Fruit fly (Drosophila melanogaster): Measurements from ENCODE around the gene CG14374.
A peak's percentile ranks its signal among the peaks of the same experiment; 100 is the strongest.

CG14374 gene

DNA sequence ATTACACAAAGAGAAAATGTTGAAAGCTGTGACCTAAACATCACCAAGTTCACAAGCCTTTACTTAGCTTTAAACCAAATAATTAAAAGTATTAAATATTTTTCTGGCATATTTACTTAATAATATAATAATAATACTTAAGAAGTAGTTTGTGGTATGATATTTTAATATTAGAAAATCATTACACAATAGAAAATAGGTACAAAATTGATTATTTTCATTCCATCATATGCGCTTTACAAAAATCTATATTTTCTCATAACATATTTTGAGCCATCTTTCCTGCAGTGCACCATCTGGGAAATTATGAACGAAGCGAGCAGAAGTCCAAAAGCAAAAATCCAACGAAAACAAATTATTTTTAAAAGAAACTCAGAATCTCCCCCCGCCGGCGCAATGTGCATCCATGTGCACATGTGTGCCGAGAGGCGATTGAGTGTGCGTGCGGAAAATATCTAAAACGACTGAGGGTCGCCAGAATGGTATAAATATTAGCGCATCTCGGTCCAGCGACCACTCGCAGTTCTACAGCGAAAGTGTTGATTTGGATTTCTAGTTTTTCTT is 28.6 kb upstream of the CG14374 start, which contains the start of gene Act87E (continued):
- TF ChIP-seq CG10979 (tag; optimal IDR thresholded peaks at IDR 0.05) (peak; percentile 89), CG9727 (GFP tag; optimal IDR thresholded peaks at IDR 0.05) (peak; percentile 82), sc (optimal IDR thresholded peaks at IDR 0.05) (no peak), sc (GFP tag; optimal IDR thresholded peaks at IDR 0.05) (peak; percentile 47), CG4424 (GFP tag; optimal IDR thresholded peaks at IDR 0.05) (peak; percentile 52), Dref (GFP tag; IDR thresholded peaks at IDR 0.05) (no peak), hbn (GFP tag; IDR thresholded peaks at IDR 0.05; ENCODE audit: partially characterized antibody) (no peak), Mad (GFP tag; optimal IDR thresholded peaks at IDR 0.05) (no peak), CG2116 (GFP tag; optimal IDR thresholded peaks at IDR 0.05) (peak; percentile 7), ewg (GFP tag; optimal IDR thresholded peaks at IDR 0.05) (peak; percentile 53), disco-r (GFP tag; optimal IDR thresholded peaks at IDR 0.05) (no peak), ERR (GFP tag; optimal IDR thresholded peaks at IDR 0.05) (no peak), CG3995 (GFP tag; optimal IDR thresholded peaks at IDR 0.05) (no peak), CG2202 (tag; optimal IDR thresholded peaks at IDR 0.05) (peak; percentile 42), abd-A (tag; optimal IDR thresholded peaks at IDR 0.05) (no peak), grn (GFP tag; optimal IDR thresholded peaks at IDR 0.05) (no peak), CG11696 (GFP tag; IDR thresholded peaks at IDR 0.05) (no peak), sob (GFP tag; IDR thresholded peaks at IDR 0.05) (no peak), Six4 (GFP tag; optimal IDR thresholded peaks at IDR 0.05) (peak; percentile 40), Ets65A (GFP tag) (no peak), fu2 (GFP tag; optimal IDR thresholded peaks at IDR 0.05) (no peak), tgo (GFP tag; IDR thresholded peaks at IDR 0.05) (peak; percentile 44; the same call in 1 of the 3 replicates), CG33213 (GFP tag; optimal IDR thresholded peaks at IDR 0.05) (no peak), ara (GFP tag; IDR thresholded peaks at IDR 0.05) (peak; percentile 68), toy (GFP tag; IDR thresholded peaks at IDR 0.05) (no peak), Aef1 (GFP tag; IDR thresholded peaks at IDR 0.05) (0 out of 3 replicates have a peak, but pooled peaks have one; percentile 30), Rx (GFP tag; IDR thresholded peaks at IDR 0.05) (no peak), Atf3 (GFP tag; optimal IDR thresholded peaks at IDR 0.05) (no peak), CG11456 (GFP tag; IDR thresholded peaks at IDR 0.05) (no peak), fd96Cb (tag; optimal IDR thresholded peaks at IDR 0.05) (peak; percentile 75), CG17802 (tag; optimal IDR thresholded peaks at IDR 0.05) (no peak), kni (GFP tag; optimal IDR thresholded peaks at IDR 0.05) (no peak), CG14050 (GFP tag; IDR thresholded peaks at IDR 0.05) (no peak), Lhr (GFP tag; optimal IDR thresholded peaks at IDR 0.05) (no peak), tll (GFP tag; optimal IDR thresholded peaks at IDR 0.05) (no peak), Awh (GFP tag; IDR thresholded peaks at IDR 0.05) (no peak), CG31224 (GFP tag; IDR thresholded peaks at IDR 0.05) (0 out of 2 replicates have a peak, but pooled peaks have one; percentile 8), nerfin-2 (GFP tag; IDR thresholded peaks at IDR 0.05; ENCODE audit: partially characterized antibody) (no peak), Oli (tag; optimal IDR thresholded peaks at IDR 0.05) (peak; percentile 75), Fer1 (GFP tag; optimal IDR thresholded peaks at IDR 0.05) (no peak), CkIIα-i1 (GFP tag; IDR thresholded peaks at IDR 0.05) (no peak), gem (tag; optimal IDR thresholded peaks at IDR 0.05) (peak; percentile 87), CG33557 (GFP tag; optimal IDR thresholded peaks at IDR 0.05) (peak; percentile 69), kah (GFP tag; optimal IDR thresholded peaks at IDR 0.05) (peak; percentile 33), trem (tag; optimal IDR thresholded peaks at IDR 0.05) (peak; percentile 64), CTCF (GFP tag; optimal IDR thresholded peaks at IDR 0.05) (no peak), tap (tag; optimal IDR thresholded peaks at IDR 0.05) (peak; percentile 57), seq (GFP tag; IDR thresholded peaks at IDR 0.05) (no peak), sqz (GFP tag; optimal IDR thresholded peaks at IDR 0.05) (peak; percentile 50), D19A (tag; optimal IDR thresholded peaks at IDR 0.05) (peak; percentile 81), CG18599 (GFP tag; optimal IDR thresholded peaks at IDR 0.05) (peak; percentile 16), CG13424 (tag; optimal IDR thresholded peaks at IDR 0.05) (peak; percentile 86)

All from whole organism, embryonic.